Worm (Caenorhabditis elegans) whole organism, dauer: ENCODE data around the gene sto-5.
"Not testable (repeated sequence)": the region's sequence is repeated elsewhere in the genome, so short reads cannot be mapped to it uniquely, and the experiment has no call there.

Experiments used
- unc-62 ChIP-seq: sonication (generic microtip); optimal IDR thresholded peaks from 2 replicates; lab custom pipeline; 2017; ENCODE audit warnings: missing biosample characterization, missing genetic modification reagents, missing genetic modification characterization

sto-5 gene

ce11 chrX:16825358-16825757, at the start of gene sto-5:
Gene sto-5 (minus strand): TSS chrX:16825458.
- TF ChIP-seq unc-62 (GFP tag; lab: Kevin White, UChicago): no peak

- no peak for TF ChIP-seq unc-62 (GFP tag; lab: Kevin White, UChicago)
Measured at ce11 chrX:16872446-16872962, 47.2 kb upstream of the sto-5 start, which contains the start of gene T20F7.1. Gene T20F7.1 (plus strand): TSS chrX:16872912.

DNA sequence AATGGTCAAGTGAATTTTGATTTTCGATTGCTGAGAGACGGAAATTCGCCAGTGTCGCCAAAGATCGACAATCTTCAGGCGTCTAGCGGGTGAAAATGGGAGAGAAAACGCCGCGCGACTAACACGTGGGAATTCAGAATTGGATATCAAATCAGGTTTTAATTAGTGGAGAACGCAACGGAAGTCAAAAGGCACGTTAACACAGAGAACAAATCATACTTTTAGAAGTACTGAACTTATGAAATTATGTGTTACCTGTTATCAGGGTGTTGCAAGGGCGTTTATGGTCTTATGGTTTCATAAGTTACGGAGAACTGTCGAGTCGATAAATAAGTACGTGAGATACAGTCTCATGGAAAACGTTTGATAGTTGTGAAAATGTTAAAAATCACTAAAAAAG, 46.1 kb upstream of the sto-5 start:
- no peak for TF ChIP-seq unc-62 (GFP tag; lab: Kevin White, UChicago)

- no peak for TF ChIP-seq unc-62 (GFP tag; lab: Kevin White, UChicago)
Measured at ce11 chrX:16868931-16869330, 43.7 kb upstream of the sto-5 start, which contains the start of gene aakg-2. Gene aakg-2 (minus strand): TSS chrX:16869031.

DNA sequence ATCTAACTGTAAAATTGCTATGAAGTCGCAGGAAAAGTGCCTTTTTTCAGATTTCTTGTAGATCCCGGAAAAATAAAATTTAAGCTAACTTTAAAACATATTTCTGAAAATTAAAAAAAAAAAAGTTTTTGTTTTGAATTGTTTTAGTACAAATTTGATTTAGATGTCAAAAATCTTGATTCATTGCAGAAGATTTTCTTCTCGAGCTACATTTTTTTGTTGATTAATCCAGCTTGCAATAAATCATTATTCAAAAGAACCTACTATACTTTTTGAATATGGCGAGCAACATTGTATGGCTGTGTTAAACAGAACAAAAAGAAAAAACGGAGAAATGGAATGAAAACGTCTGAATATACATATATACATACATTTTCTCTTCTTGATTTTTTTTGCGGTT, 40.4 kb upstream of the sto-5 start:
- TF ChIP-seq unc-62 (GFP tag; lab: Kevin White, UChicago): no peak

DNA sequence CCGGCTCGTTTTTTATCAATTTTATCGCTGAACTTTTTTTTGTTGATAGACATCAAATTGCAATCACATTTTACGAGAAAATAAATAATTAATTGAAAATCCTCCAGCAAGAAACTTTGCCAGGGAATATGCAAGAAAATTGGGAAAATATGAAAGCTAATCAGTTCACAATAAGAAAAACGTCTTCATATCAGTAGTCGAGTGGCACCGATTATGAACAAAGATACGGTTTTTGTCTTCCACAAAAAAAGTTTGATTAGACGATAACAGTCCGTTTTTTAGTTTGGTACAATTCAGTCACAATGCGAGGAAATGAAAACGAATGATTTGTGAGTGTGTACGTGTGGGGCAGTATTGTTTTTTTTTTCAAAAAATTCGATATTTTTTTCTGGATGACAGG, 39.8 kb upstream of the sto-5 start:
- no peak for TF ChIP-seq unc-62 (GFP tag; lab: Kevin White, UChicago)

DNA sequence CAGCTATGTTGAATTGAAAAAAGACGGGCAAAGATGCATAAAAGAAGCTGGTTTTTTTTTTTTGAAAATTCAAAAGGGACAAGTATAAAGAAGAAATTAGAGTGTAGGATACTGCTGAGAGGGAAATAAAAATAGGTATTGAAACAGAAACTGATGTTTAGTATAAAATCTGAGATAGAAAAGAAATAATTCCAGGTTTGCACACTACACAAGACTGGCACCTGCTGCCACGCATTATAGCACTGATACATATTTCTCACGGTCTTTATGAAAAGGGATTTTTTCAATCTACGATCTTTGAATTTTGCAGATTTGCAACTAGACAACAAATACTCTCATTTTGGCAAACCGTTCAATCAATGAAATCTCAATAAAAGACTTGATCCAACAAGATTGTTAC, 38.1 kb upstream of the sto-5 start:
- no peak for TF ChIP-seq unc-62 (GFP tag; lab: Kevin White, UChicago)

DNA sequence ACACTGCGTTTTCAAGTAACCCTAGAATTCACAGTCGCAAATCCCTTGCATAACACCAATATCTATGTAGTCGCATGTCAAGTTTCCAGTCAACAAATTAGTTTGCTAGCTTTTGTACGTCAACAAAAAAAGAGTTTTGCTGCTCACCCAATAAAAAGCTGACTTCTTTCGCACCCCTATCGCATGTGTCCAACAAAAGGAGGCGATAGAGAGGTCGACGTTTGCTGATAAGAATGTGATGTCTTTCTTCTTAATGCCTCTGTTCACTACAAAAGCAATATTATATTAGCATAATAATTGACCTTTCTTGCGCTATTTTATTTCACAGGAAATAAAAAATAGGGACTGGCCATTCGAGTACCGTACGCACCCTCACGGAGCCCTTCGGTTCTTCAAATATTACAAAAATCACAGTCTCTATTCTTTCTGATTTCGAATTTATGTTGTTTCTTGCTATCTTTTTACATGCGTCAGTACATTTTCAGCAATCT, 34.7 kb upstream of the sto-5 start, which contains the start of gene T20F7.3:
Gene T20F7.3 (plus strand): TSS at position 441 of the 491 bp plus-strand sequence.
- TF ChIP-seq unc-62 (GFP tag; lab: Kevin White, UChicago): no peak

- no peak for TF ChIP-seq unc-62 (GFP tag; lab: Kevin White, UChicago)
Measured at ce11 chrX:16844924-16845323, 19.7 kb upstream of the sto-5 start, which contains the start of gene F41G4.8. Gene F41G4.8 (minus strand): TSS chrX:16845024.

DNA sequence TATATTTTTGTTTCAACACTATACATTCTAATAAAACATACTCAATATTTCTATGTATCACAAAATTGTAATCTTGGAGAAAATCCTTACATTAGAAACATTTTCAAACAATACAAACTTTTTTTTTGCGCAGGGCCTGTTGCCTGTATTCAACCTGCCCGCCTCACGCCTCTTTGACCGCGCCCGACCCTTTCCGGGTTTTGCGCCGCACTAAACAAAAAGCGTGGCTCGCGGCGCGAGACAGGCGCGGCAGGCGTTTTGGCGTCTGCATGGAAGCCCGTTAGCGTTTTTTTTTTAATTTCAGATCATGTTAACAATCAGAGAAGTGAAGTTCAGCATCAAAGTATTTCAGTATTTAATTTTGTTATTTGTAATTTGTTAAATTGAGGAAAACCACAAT, 17.7 kb upstream of the sto-5 start:
- TF ChIP-seq unc-62 (GFP tag; lab: Kevin White, UChicago): no peak

- TF ChIP-seq unc-62 (GFP tag; lab: Kevin White, UChicago): no peak
Measured at ce11 chrX:16840738-16841137, 15.5 kb upstream of the sto-5 start, which contains the start of gene dyla-1. Gene dyla-1 (plus strand): TSS chrX:16841038.

ce11 chrX:16836304-16836703, 11.0 kb upstream of the sto-5 start, which contains the start of gene F41G4.7:
Gene F41G4.7 (minus strand): TSS chrX:16836404.
- TF ChIP-seq unc-62 (GFP tag; lab: Kevin White, UChicago): no peak

ce11 chrX:16834691-16835090, 9.4 kb upstream of the sto-5 start, which contains the start of gene F41G4.13:
Gene F41G4.13 (minus strand): TSS chrX:16834791.
- not testable (repeated sequence) for TF ChIP-seq unc-62 (GFP tag; lab: Kevin White, UChicago)

DNA sequence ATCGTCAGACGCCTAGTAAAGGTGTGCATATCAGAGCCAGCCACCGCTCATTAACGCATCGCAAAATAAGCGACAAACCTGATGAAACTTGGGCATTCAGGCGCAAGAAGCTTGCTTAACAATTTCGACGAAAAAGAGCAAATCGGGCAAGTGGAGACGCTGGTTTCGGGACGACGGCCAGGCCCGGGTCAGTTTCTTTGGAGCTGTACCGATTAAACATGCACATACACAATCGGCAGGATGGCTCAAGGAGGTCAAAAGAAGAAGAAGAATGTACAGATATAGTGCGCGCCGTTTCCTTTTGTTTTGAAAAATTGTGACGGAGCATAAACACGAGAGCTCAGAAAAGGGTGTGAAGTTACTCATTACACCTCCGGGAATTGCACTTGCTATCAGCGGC, 1.2 kb upstream of the sto-5 start:
- TF ChIP-seq unc-62 (GFP tag; lab: Kevin White, UChicago): no peak

DNA sequence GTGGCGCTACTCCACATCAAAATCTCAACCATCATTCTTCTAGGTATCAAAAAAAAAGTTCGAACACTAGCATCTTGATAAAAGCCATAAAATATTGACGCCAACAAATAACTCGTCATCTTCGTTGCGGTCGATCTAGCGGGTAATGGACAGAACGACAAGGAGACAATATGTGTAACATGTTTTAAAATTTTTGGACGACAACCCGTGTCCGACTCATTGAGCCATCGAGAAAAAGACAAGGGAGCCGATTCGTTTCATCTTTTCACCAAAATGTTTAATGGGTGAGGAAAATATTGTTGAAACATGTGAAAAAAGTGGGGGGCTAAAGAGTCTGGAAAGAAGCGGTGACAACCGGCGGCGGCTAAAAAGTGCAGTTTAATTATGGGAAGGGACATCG, 3.7 kb downstream of the sto-5 start:
- no peak for TF ChIP-seq unc-62 (GFP tag; lab: Kevin White, UChicago)

DNA sequence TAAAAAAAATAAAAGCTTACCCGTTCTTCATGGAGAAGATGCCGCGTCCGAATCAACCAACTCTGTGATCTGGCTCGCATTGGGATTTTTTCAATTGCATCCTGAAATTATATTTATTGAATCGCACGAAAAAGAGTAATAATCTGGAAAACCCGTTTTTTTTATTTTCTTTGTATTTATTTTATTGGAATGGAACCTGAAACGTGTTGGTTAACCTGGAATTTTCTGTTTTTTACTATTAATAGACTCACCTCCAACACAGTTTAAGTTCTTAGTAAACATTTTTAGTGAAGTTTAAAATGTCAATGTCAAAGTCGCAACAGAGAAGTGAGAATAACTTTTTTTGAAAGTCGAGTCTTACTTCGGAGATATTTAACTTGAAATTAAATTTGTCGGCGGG, 7.0 kb downstream of the sto-5 start:
- TF ChIP-seq unc-62 (GFP tag; lab: Kevin White, UChicago): no peak

DNA sequence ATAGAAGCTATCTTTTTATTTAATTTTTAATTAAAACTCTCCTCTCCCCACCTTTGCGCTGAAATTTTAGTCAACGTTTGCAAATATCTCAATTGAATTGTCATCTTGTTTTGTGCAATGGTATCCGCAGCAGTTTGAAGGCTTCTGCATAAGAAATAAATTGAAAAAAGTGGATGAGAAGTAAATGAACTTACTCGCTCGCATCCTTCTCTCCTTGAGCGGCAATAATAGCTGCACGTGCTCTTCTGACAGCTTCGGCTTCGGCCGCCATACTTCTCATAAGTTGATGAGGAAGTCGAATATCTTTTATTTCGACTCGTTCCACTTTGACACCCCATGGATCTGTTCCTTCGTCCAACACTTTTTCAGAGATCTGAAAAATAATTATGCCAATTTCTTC, 8.4 kb downstream of the sto-5 start:
- no peak for TF ChIP-seq unc-62 (GFP tag; lab: Kevin White, UChicago)
